Worm (Caenorhabditis elegans) whole organism, early embryonic: Measurements from ENCODE around the gene Y62H9A.13.

Experiments
- B0310.2 ChIP-seq: sonication (generic microtip); optimal IDR thresholded peaks from 2 replicates; lab custom pipeline; 2016; ENCODE audit warnings: mild to moderate bottlenecking, missing genetic modification characterization, missing compliant biosample characterization
- F13C5.2 ChIP-seq: sonication (generic microtip); optimal IDR thresholded peaks from 2 replicates; lab custom pipeline; 2017; ENCODE audit warnings: mild to moderate bottlenecking, missing genetic modification characterization, inconsistent platforms, missing compliant biosample characterization
- aly-1 ChIP-seq: sonication (generic microtip); optimal IDR thresholded peaks from 2 replicates; lab custom pipeline; 2016; ENCODE audit warnings: missing genetic modification characterization, missing compliant biosample characterization
- ama-1 ChIP-seq: fragments of 150-350 bp; optimal IDR thresholded peaks from 2 replicates; lab custom pipeline; 2014
- ceh-13 ChIP-seq: fragments of 200-800 bp; sonication (Bioruptor generic); optimal IDR thresholded peaks from 2 replicates; lab custom pipeline; 2018; ENCODE audit warnings: mild to moderate bottlenecking, missing genetic modification characterization, missing compliant biosample characterization
- ceh-36 ChIP-seq: sonication (generic microtip); optimal IDR thresholded peaks from 2 replicates; lab custom pipeline; 2016; ENCODE audit warnings: missing genetic modification characterization, inconsistent platforms, missing compliant biosample characterization
- ets-7 ChIP-seq: sonication (generic microtip); optimal IDR thresholded peaks from 2 replicates; lab custom pipeline; 2016; ENCODE audit warnings: missing genotype, missing genetic modification characterization, missing compliant biosample characterization
- flt-1 ChIP-seq: fragments of 200-800 bp; sonication (Bioruptor generic); IDR thresholded peaks from 2 replicates; pipeline ENCODE4 v1.3.6; 2022; ENCODE audit warnings: missing genetic modification characterization, missing compliant biosample characterization
- hmbx-1 ChIP-seq: sonication (generic microtip); optimal IDR thresholded peaks from 2 replicates; lab custom pipeline; 2016; ENCODE audit warnings: mild to moderate bottlenecking, missing genetic modification characterization, missing compliant biosample characterization
- hmg-4 ChIP-seq: fragments of 200-800 bp; sonication (Bioruptor generic); optimal IDR thresholded peaks from 2 replicates; lab custom pipeline; 2018; ENCODE audit warnings: mild to moderate bottlenecking, missing genetic modification characterization, missing compliant biosample characterization
- hnd-1 ChIP-seq: sonication (generic microtip); optimal IDR thresholded peaks from 2 replicates; lab custom pipeline; 2016; ENCODE audit warnings: missing genetic modification characterization, missing compliant biosample characterization
- pes-1 ChIP-seq: fragments of 200-800 bp; sonication (Bioruptor generic); IDR thresholded peaks from 2 replicates; pipeline ENCODE4 v1.3.6; 2022; ENCODE audit warnings: missing genetic modification reagents, missing genetic modification characterization, missing compliant biosample characterization
- scrt-1 ChIP-seq: fragments of 200-800 bp; sonication (Bioruptor generic); IDR thresholded peaks from 2 replicates; pipeline ENCODE4 v1.3.6; 2022; ENCODE audit warnings: missing genetic modification characterization, missing compliant biosample characterization
- sea-1 ChIP-seq: fragments of 200-800 bp; sonication (Bioruptor generic); conservative IDR thresholded peaks from 2 replicates; pipeline ENCODE4 v1.3.6; 2022; ENCODE audit warnings: missing genetic modification characterization, missing compliant biosample characterization
- tbx-11 ChIP-seq: fragments of 200-800 bp; sonication (Bioruptor generic); IDR thresholded peaks from 2 replicates; pipeline ENCODE4 v1.3.6; 2022; ENCODE audit warnings: missing genetic modification characterization, missing compliant biosample characterization
- tbx-37 ChIP-seq: fragments of 200-800 bp; sonication (Bioruptor generic); conservative IDR thresholded peaks from 2 replicates; pipeline ENCODE4 v1.3.6; 2022; ENCODE audit warnings: missing genetic modification reagents, missing genetic modification characterization, missing compliant biosample characterization
- tra-4 ChIP-seq: sonication (generic microtip); optimal IDR thresholded peaks from 2 replicates; lab custom pipeline; 2017; ENCODE audit warnings: missing genetic modification characterization, missing compliant biosample characterization

Y62H9A.13 gene

DNA sequence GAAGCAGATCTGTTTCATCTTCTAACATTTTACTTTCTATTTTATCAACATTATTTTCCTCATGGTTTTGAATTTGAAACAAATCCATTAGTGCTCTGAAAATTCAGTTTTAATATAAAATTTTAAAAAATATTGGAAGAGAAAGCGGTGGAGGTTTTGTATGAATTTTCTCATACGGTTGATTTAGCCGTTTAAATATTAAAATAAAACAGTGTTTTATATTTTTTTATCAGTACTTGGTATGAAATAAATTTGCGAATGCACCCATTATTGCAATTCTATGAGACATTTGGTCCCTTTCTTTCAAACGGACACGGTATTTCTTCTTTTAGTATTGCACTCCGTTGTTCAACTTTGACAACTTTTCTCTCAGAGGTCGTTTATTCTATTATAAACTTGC is 14.8 kb downstream of the Y62H9A.13 start, which contains the start of gene dot-1.4:
Gene dot-1.4 (minus strand): TSS at position 101 of the 400 bp plus-strand sequence.
- no peak for TF ChIP-seq flt-1 (GFP tag; lab: Robert Waterston, UW)
- no peak for TF ChIP-seq ceh-36
- no peak for TF ChIP-seq hnd-1 (tag; lab: Kevin White, UChicago)
- no peak for TF ChIP-seq pes-1 (GFP tag; lab: Robert Waterston, UW)
- TF ChIP-seq ets-7 (tag; lab: Kevin White, UChicago) = no peak
- no peak for TF ChIP-seq ama-1 (lab: Kevin White, UChicago)
- TF ChIP-seq scrt-1 (GFP tag; lab: Robert Waterston, UW) = no peak
- no peak for TF ChIP-seq tbx-37 (GFP tag; lab: Robert Waterston, UW)
- no peak for TF ChIP-seq sea-1
- TF ChIP-seq tbx-11 (GFP tag; lab: Robert Waterston, UW) = no peak
- TF ChIP-seq tra-4 (tag; lab: Kevin White, UChicago) = no peak
- TF ChIP-seq ceh-13 = no peak
- TF ChIP-seq aly-1 (tag; lab: Kevin White, UChicago) = no peak

DNA sequence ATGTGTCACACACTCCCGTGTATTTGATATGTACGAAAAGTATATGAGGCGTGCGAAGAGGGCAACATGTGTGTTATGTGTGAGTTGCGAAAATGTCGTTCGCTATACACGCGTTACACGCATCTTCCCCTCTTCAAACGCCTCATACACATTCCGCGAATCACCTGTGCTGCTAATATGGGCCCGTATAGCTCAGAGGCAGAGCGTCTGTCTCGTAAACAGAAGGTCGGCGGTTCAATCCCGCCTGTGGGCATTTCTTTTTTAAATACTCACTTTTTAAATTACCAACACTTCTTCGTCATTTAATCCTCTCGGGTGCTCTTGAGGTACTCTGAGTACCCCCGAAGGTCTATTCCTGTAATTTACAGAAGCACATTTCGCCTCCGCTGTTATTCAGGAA is 16.7 kb downstream of the Y62H9A.13 start:
- TF ChIP-seq ama-1 (lab: Kevin White, UChicago) (no peak), aly-1 (tag; lab: Kevin White, UChicago) (no peak), hnd-1 (tag; lab: Kevin White, UChicago) (no peak), tbx-11 (GFP tag; lab: Robert Waterston, UW) (no peak), scrt-1 (GFP tag; lab: Robert Waterston, UW) (no peak), ets-7 (tag; lab: Kevin White, UChicago) (no peak), ceh-13 (no peak), flt-1 (GFP tag; lab: Robert Waterston, UW) (no peak), hmg-4 (GFP tag; lab: Kevin White, UChicago) (no peak)

DNA sequence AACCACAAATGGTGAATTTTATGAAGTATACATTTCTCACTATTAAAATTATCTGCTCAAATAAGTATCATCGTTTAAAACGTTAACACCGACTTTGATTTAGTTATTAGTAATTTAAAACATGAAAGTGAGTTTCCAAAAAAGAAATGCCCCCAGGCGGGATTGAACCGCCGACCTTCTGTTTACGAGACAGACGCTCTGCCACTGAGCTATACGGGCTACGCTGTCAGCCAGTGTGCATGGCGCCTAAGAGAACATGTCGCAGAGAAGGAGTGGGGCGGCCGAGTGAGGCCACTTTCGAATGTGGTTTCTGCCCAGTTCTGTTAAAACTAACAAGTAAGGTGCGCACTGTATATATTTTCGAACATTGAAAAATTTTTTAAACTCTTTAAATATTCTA is 18.1 kb downstream of the Y62H9A.13 start:
- TF ChIP-seq ama-1 (lab: Kevin White, UChicago) = no peak
- TF ChIP-seq scrt-1 (GFP tag; lab: Robert Waterston, UW) = peak; percentile 86
- peak; percentile 90 for TF ChIP-seq pes-1 (GFP tag; lab: Robert Waterston, UW)
- peak; percentile 66 for TF ChIP-seq hnd-1 (tag; lab: Kevin White, UChicago)
- TF ChIP-seq tbx-37 (GFP tag; lab: Robert Waterston, UW) = peak; percentile 78
- TF ChIP-seq flt-1 (GFP tag; lab: Robert Waterston, UW) = peak; percentile 83
- peak; percentile 86 for TF ChIP-seq hmg-4 (GFP tag; lab: Kevin White, UChicago)
- TF ChIP-seq tbx-11 (GFP tag; lab: Robert Waterston, UW) = peak; percentile 79
- TF ChIP-seq ets-7 (tag; lab: Kevin White, UChicago) = no peak
- peak; percentile 60 for TF ChIP-seq B0310.2
- TF ChIP-seq sea-1 = peak; percentile 88
- TF ChIP-seq ceh-13 = peak; percentile 71
- peak; percentile 49 for TF ChIP-seq aly-1 (tag; lab: Kevin White, UChicago)
- peak; percentile 20 for TF ChIP-seq tra-4 (tag; lab: Kevin White, UChicago)
- peak; percentile 80 for TF ChIP-seq F13C5.2 (tag; lab: Kevin White, UChicago)
- TF ChIP-seq ceh-36 = peak; percentile 65
- no peak for TF ChIP-seq hmbx-1 (tag; lab: Kevin White, UChicago)

- TF ChIP-seq tra-4 (tag; lab: Kevin White, UChicago) (no peak), ets-7 (tag; lab: Kevin White, UChicago) (peak; percentile 4), B0310.2 (no peak), hmbx-1 (tag; lab: Kevin White, UChicago) (no peak), scrt-1 (GFP tag; lab: Robert Waterston, UW) (peak; percentile 60), hnd-1 (tag; lab: Kevin White, UChicago) (peak; percentile 2), pes-1 (GFP tag; lab: Robert Waterston, UW) (no peak; the same call in 1 of the 2 replicates), ceh-13 (no peak), sea-1 (no peak), aly-1 (tag; lab: Kevin White, UChicago) (no peak), tbx-37 (GFP tag; lab: Robert Waterston, UW) (peak; percentile 59; the same call in 1 of the 2 replicates), ama-1 (lab: Kevin White, UChicago) (no peak), tbx-11 (GFP tag; lab: Robert Waterston, UW) (0 out of 2 replicates have a peak, but pooled peaks have one; percentile 69), hmg-4 (GFP tag; lab: Kevin White, UChicago) (peak; percentile 81), flt-1 (GFP tag; lab: Robert Waterston, UW) (peak; percentile 67), F13C5.2 (tag; lab: Kevin White, UChicago) (peak; percentile 93), ceh-36 (peak; percentile 31)
Observed at ce11 chrX:11937343-11937935, 20.6 kb downstream of the Y62H9A.13 start.

- no peak for TF ChIP-seq hmbx-1 (tag; lab: Kevin White, UChicago)
- TF ChIP-seq hmg-4 (GFP tag; lab: Kevin White, UChicago) = no peak
Observed at ce11 chrX:11938826-11939225, 22.0 kb downstream of the Y62H9A.13 start, which contains the start of gene F55G7.5. Gene F55G7.5 (minus strand): TSS chrX:11938926.

- TF ChIP-seq ceh-13 (no peak), hmbx-1 (tag; lab: Kevin White, UChicago) (no peak), pes-1 (GFP tag; lab: Robert Waterston, UW) (no peak), B0310.2 (no peak), tbx-37 (GFP tag; lab: Robert Waterston, UW) (no peak)
Observed at ce11 chrX:11941951-11942350, 25.1 kb downstream of the Y62H9A.13 start, which contains the start of gene F55G7.3. Gene F55G7.3 (minus strand): TSS chrX:11942051.

ce11 chrX:11946788-11947463 is 30.1 kb downstream of the Y62H9A.13 start, which contains the start of gene nfya-1:
Gene nfya-1 (minus strand): TSS chrX:11946838.
- TF ChIP-seq F13C5.2 (tag; lab: Kevin White, UChicago) (peak; percentile 9), tbx-11 (GFP tag; lab: Robert Waterston, UW) (no peak)
